Fruit fly (Drosophila melanogaster) whole organism, embryonic: Measurements from ENCODE around the gene CG7551.

Source experiments
- ATbp ChIP-seq: fragments of 200-800 bp; sonication (Bioruptor generic); optimal IDR thresholded peaks from 2 replicates; lab custom pipeline; 2017; ENCODE audit warnings: missing biosample characterization, mild to moderate bottlenecking, missing genetic modification characterization, missing genetic modification reagents
- Aef1 ChIP-seq: fragments of 200-800 bp; sonication (Bioruptor generic); IDR thresholded peaks from 3 replicates; pipeline ENCODE4 v1.3.6; 2022; ENCODE audit warnings: missing biosample characterization, missing genetic modification characterization
- B-H1 ChIP-seq: fragments of 200-800 bp; sonication (Bioruptor generic); IDR thresholded peaks from 3 replicates; pipeline ENCODE4 v1.3.6; 2022; ENCODE audit warnings: missing biosample characterization, missing genetic modification characterization
- CG10209 ChIP-seq: fragments of 200-800 bp; sonication (Bioruptor generic); optimal IDR thresholded peaks from 3 replicates; lab custom pipeline; 2017; ENCODE audit warnings: missing biosample characterization, mild to moderate bottlenecking, missing genetic modification characterization, missing genetic modification reagents
- CG10274 ChIP-seq: fragments of 200-800 bp; sonication (Bioruptor generic); optimal IDR thresholded peaks from 3 replicates; lab custom pipeline; 2017; ENCODE audit warnings: missing biosample characterization, mild to moderate bottlenecking, missing genetic modification characterization
- CG10431 ChIP-seq: fragments of 200-800 bp; sonication (Bioruptor generic); optimal IDR thresholded peaks from 3 replicates; lab custom pipeline; 2018; ENCODE audit warnings: missing biosample characterization, mild to moderate bottlenecking, missing genetic modification characterization
- CG10462 ChIP-seq: fragments of 200-800 bp; sonication (Bioruptor generic); optimal IDR thresholded peaks from 2 replicates; lab custom pipeline; 2016; ENCODE audit warnings: missing biosample characterization, missing genetic modification characterization
- CG12219 ChIP-seq: fragments of 200-800 bp; sonication (Bioruptor generic); optimal IDR thresholded peaks from 3 replicates; lab custom pipeline; 2018; ENCODE audit warnings: missing biosample characterization, mild to moderate bottlenecking, missing genetic modification characterization
- CG12659 ChIP-seq: fragments of 200-800 bp; sonication (Bioruptor generic); optimal IDR thresholded peaks from 3 replicates; lab custom pipeline; 2017; ENCODE audit warnings: mild to moderate bottlenecking, missing biosample characterization, missing genetic modification reagents, missing genetic modification characterization
- CG15514 ChIP-seq: fragments of 200-800 bp; sonication (Bioruptor generic); optimal IDR thresholded peaks from 3 replicates; lab custom pipeline; 2017; ENCODE audit warnings: missing biosample characterization, missing genetic modification characterization, mild to moderate bottlenecking, moderate library complexity, missing genetic modification reagents
- CG1602 ChIP-seq: fragments of 200-800 bp; sonication (Bioruptor generic); optimal IDR thresholded peaks from 3 replicates; lab custom pipeline; 2016; ENCODE audit warnings: missing biosample characterization, missing genetic modification characterization
- CG2116 ChIP-seq: fragments of 200-800 bp; sonication (Bioruptor generic); optimal IDR thresholded peaks from 3 replicates; lab custom pipeline; 2018; ENCODE audit warnings: missing biosample characterization, mild to moderate bottlenecking, missing genetic modification characterization
- CG34224 ChIP-seq: fragments of 200-800 bp; sonication (Bioruptor generic); IDR thresholded peaks from 3 replicates; pipeline ENCODE4 v1.3.6; 2022; ENCODE audit warnings: missing biosample characterization, missing genetic modification characterization; ENCODE audit not compliant: partially characterized antibody
- CG3847 ChIP-seq: fragments of 200-800 bp; sonication (Bioruptor generic); IDR thresholded peaks from 2 replicates; pipeline ENCODE4 v1.3.6; 2022; ENCODE audit warnings: missing biosample characterization, missing genetic modification characterization
- CG3995 ChIP-seq: fragments of 200-800 bp; sonication (Bioruptor generic); optimal IDR thresholded peaks from 3 replicates; lab custom pipeline; 2016; ENCODE audit warnings: missing biosample characterization, missing genetic modification characterization
- CG4730 ChIP-seq: fragments of 200-800 bp; sonication (Bioruptor generic); IDR thresholded peaks from 2 replicates; pipeline ENCODE4 v1.3.6; 2022; ENCODE audit warnings: missing biosample characterization, missing genetic modification characterization
- CG6272 ChIP-seq: fragments of 200-800 bp; sonication (Bioruptor generic); IDR thresholded peaks from 2 replicates; pipeline ENCODE4 v1.3.6; 2022; ENCODE audit warnings: missing biosample characterization, missing genetic modification characterization
- CG6813 ChIP-seq: fragments of 200-800 bp; sonication (Bioruptor generic); optimal IDR thresholded peaks from 2 replicates; lab custom pipeline; 2017; ENCODE audit warnings: missing biosample characterization, missing genetic modification characterization, mild to moderate bottlenecking, moderate library complexity, missing genetic modification reagents
- CG7271 ChIP-seq: fragments of 200-800 bp; sonication (Bioruptor generic); optimal IDR thresholded peaks from 2 replicates; lab custom pipeline; 2018; ENCODE audit warnings: missing biosample characterization, mild to moderate bottlenecking, missing genetic modification characterization, moderate library complexity
- CG7745 ChIP-seq: fragments of 200-800 bp; sonication (Bioruptor generic); optimal IDR thresholded peaks from 2 replicates; lab custom pipeline; 2018; ENCODE audit warnings: missing biosample characterization, mild to moderate bottlenecking, missing genetic modification characterization, moderate library complexity
- CG7786 ChIP-seq: fragments of 200-800 bp; sonication (Bioruptor generic); optimal IDR thresholded peaks from 2 replicates; lab custom pipeline; 2016; ENCODE audit warnings: missing biosample characterization, missing genetic modification characterization
- CG7928 ChIP-seq: fragments of 200-800 bp; sonication (Bioruptor generic); optimal IDR thresholded peaks from 2 replicates; lab custom pipeline; 2017; ENCODE audit warnings: missing biosample characterization, mild to moderate bottlenecking, missing genetic modification characterization
- CG7963 ChIP-seq: fragments of 200-800 bp; sonication (Bioruptor generic); IDR thresholded peaks from 3 replicates; pipeline ENCODE4 v1.3.6; 2022; ENCODE audit warnings: missing biosample characterization, missing genetic modification characterization; ENCODE audit not compliant: partially characterized antibody
- CTCF ChIP-seq: fragments of 200-800 bp; sonication (Bioruptor generic); optimal IDR thresholded peaks from 2 replicates; lab custom pipeline; 2017; ENCODE audit warnings: missing biosample characterization, mild to moderate bottlenecking, missing genetic modification characterization, moderate library complexity
- Dad ChIP-seq: fragments of 200-800 bp; sonication (Bioruptor generic); optimal IDR thresholded peaks from 3 replicates; lab custom pipeline; 2016; ENCODE audit warnings: missing biosample characterization, missing genetic modification characterization
- Dbx ChIP-seq: fragments of 200-800 bp; sonication (Bioruptor generic); IDR thresholded peaks from 3 replicates; pipeline ENCODE4 v1.3.6; 2022; ENCODE audit warnings: missing biosample characterization, missing genetic modification characterization
- Dfd ChIP-seq, 2 experiments: fragments of >200 bp; optimal IDR thresholded peaks; 2 replicates each; lab custom pipeline; 2017; ENCODE audit warnings: missing biosample characterization in 2 of 2, missing genetic modification characterization in 2 of 2
- Doc2 ChIP-seq: fragments of 200-800 bp; sonication (Bioruptor generic); IDR thresholded peaks from 2 replicates; pipeline ENCODE4 v1.3.6; 2022; ENCODE audit warnings: missing biosample characterization, missing genetic modification characterization
- Hand ChIP-seq: fragments of 200-800 bp; sonication (Bioruptor generic); optimal IDR thresholded peaks from 2 replicates; lab custom pipeline; 2017; ENCODE audit warnings: mild to moderate bottlenecking, missing biosample characterization, missing genetic modification reagents, missing genetic modification characterization
- Hsf ChIP-seq: fragments of 200-800 bp; sonication (Bioruptor generic); optimal IDR thresholded peaks from 3 replicates; lab custom pipeline; 2016; ENCODE audit warnings: missing biosample characterization, missing genetic modification characterization
- Mes4 ChIP-seq: fragments of 200-800 bp; sonication (Bioruptor generic); optimal IDR thresholded peaks from 2 replicates; lab custom pipeline; 2016; ENCODE audit warnings: missing biosample characterization, missing genetic modification characterization
- NK7.1 ChIP-seq: fragments of 200-800 bp; sonication (Bioruptor generic); optimal IDR thresholded peaks from 3 replicates; lab custom pipeline; 2016; ENCODE audit warnings: missing biosample characterization, missing genetic modification characterization
- Nf-YC ChIP-seq: fragments of 200-800 bp; optimal IDR thresholded peaks from 3 replicates; lab custom pipeline; 2019; ENCODE audit warnings: missing biosample characterization, mild to moderate bottlenecking, missing genetic modification characterization, moderate library complexity
- Xrp1 ChIP-seq: fragments of 200-800 bp; sonication (Bioruptor generic); IDR thresholded peaks from 2 replicates; pipeline ENCODE4 v1.3.6; 2022; ENCODE audit warnings: missing biosample characterization, missing genetic modification characterization
- az2 ChIP-seq: fragments of 200-800 bp; sonication (Bioruptor generic); optimal IDR thresholded peaks from 3 replicates; lab custom pipeline; 2016; ENCODE audit warnings: missing biosample characterization, missing genetic modification characterization
- chn ChIP-seq: fragments of 200-800 bp; sonication (Bioruptor generic); optimal IDR thresholded peaks from 2 replicates; lab custom pipeline; 2016; ENCODE audit warnings: missing biosample characterization, missing genetic modification characterization
- dan ChIP-seq: fragments of 200-800 bp; sonication (Bioruptor generic); IDR thresholded peaks from 2 replicates; pipeline ENCODE4 v1.3.6; 2022; ENCODE audit warnings: missing biosample characterization, missing genetic modification characterization
- esg ChIP-seq: fragments of 200-800 bp; sonication (Bioruptor generic); conservative IDR thresholded peaks from 2 replicates; pipeline ENCODE4 v1.3.6; 2022; ENCODE audit warnings: missing biosample characterization, missing genetic modification characterization
- eve ChIP-seq, 2 experiments: fragments of >200 bp; optimal IDR thresholded peaks; 2 replicates each; lab custom pipeline; 2017; ENCODE audit warnings: missing biosample characterization in 2 of 2, missing genetic modification characterization in 2 of 2
- eyg ChIP-seq: fragments of 200-800 bp; sonication (Bioruptor generic); optimal IDR thresholded peaks from 3 replicates; lab custom pipeline; 2016; ENCODE audit warnings: missing biosample characterization, missing genetic modification characterization
- grau ChIP-seq: fragments of 200-800 bp; optimal IDR thresholded peaks from 3 replicates; lab custom pipeline; 2019; ENCODE audit warnings: missing biosample characterization, mild to moderate bottlenecking, missing genetic modification characterization, moderate library complexity
- grn ChIP-seq: fragments of 200-800 bp; sonication (Bioruptor generic); optimal IDR thresholded peaks from 3 replicates; lab custom pipeline; 2017; ENCODE audit warnings: missing biosample characterization, missing genetic modification characterization
- lab ChIP-seq: fragments of 200-800 bp; sonication (Bioruptor generic); optimal IDR thresholded peaks from 3 replicates; lab custom pipeline; 2017; ENCODE audit warnings: missing biosample characterization, missing genetic modification characterization, mild to moderate bottlenecking, moderate library complexity, missing genetic modification reagents
- odd ChIP-seq: fragments of 200-800 bp; sonication (Bioruptor generic); optimal IDR thresholded peaks from 2 replicates; lab custom pipeline; 2017; ENCODE audit warnings: missing biosample characterization, mild to moderate bottlenecking, missing genetic modification characterization
- pfk ChIP-seq: fragments of 200-800 bp; sonication (Bioruptor generic); optimal IDR thresholded peaks from 2 replicates; lab custom pipeline; 2018; ENCODE audit warnings: missing biosample characterization, mild to moderate bottlenecking, missing genetic modification characterization, moderate library complexity
- scrt ChIP-seq: fragments of 200-800 bp; sonication (Bioruptor generic); optimal IDR thresholded peaks from 2 replicates; lab custom pipeline; 2018; ENCODE audit warnings: missing biosample characterization, mild to moderate bottlenecking, missing genetic modification characterization, moderate library complexity
- tio ChIP-seq: fragments of 200-800 bp; sonication (Bioruptor generic); optimal IDR thresholded peaks from 2 replicates; lab custom pipeline; 2017; ENCODE audit warnings: missing biosample characterization, missing genetic modification characterization, inconsistent platforms
- tx ChIP-seq: fragments of 200-800 bp; sonication (Bioruptor generic); optimal IDR thresholded peaks from 2 replicates; lab custom pipeline; 2016; ENCODE audit warnings: missing biosample characterization, missing genetic modification characterization
- vfl ChIP-seq: fragments of 200-800 bp; sonication (Bioruptor generic); optimal IDR thresholded peaks from 2 replicates; lab custom pipeline; 2016; ENCODE audit warnings: missing biosample characterization, missing genetic modification characterization
- wek ChIP-seq: fragments of 200-800 bp; sonication (Bioruptor generic); optimal IDR thresholded peaks from 3 replicates; lab custom pipeline; 2018; ENCODE audit warnings: missing biosample characterization, mild to moderate bottlenecking, missing genetic modification characterization, moderate library complexity

Gene CG7551

DNA sequence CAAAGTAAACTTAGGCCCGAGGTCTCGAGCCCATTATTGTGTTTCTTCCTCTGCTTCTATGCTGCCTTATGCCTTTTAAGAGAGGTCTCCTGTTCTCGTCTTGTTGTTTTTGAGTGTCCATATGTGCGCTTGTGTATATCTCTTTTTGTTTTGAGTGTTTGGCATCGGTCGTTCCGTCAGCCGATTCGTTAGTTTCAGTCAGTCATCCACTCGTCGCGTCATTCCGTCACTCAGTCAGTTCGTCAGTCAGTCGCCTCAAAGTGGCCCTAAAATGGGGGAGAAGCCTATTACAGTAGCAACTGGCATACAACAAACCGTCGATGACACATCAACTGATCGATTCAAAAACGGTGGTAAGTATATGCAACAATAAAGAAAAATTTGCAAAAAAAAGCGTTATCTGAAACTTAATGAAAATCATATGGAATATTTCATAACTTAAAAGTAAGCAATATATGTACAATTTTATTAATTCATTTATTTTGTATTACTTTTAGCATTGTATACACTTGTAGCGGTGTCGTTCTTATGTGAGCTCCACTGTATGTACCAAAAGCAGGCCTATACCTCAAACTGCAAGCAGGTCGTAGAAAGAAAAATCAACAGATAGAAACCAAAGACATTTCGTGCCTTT is 40.1 kb upstream of the CG7551 start (continued):
- TF ChIP-seq eve (GFP tag; optimal IDR thresholded peaks at IDR 0.05; lab: Kevin White, UChicago) (peak in 1 of 2 experiments; percentile 95), CG3847 (GFP tag; lab: Robert Waterston, UW) (peak; percentile 96), CG7271 (tag; lab: Kevin White, UChicago) (peak; percentile 77), az2 (peak; percentile 87), CG10462 (peak; percentile 68), Xrp1 (peak; percentile 97), CG7786 (peak; percentile 91), chn (peak; percentile 86), odd (GFP tag; lab: Kevin White, UChicago) (peak; percentile 85), Hsf (GFP tag; lab: Kevin White, UChicago) (peak; percentile 92), CG3995 (peak; percentile 43), CG34224 (GFP tag; lab: Robert Waterston, UW) (no peak), scrt (GFP tag; lab: Kevin White, UChicago) (peak; percentile 79), ATbp (GFP tag; lab: Kevin White, UChicago) (peak; percentile 91), grn (GFP tag; lab: Kevin White, UChicago) (no peak), NK7.1 (GFP tag; lab: Kevin White, UChicago) (peak; percentile 45), CG1602 (peak; percentile 87), tx (GFP tag; lab: Kevin White, UChicago) (peak; percentile 93), Hand (GFP tag; lab: Kevin White, UChicago) (peak; percentile 78), CG4730 (GFP tag; lab: Robert Waterston, UW) (peak; percentile 93), Nf-YC (tag; lab: Kevin White, UChicago) (peak; percentile 87), eyg (GFP tag; lab: Kevin White, UChicago) (peak; percentile 32), CG10274 (GFP tag; lab: Kevin White, UChicago) (peak; percentile 76), esg (peak; percentile 98), CG2116 (peak; percentile 59), CG7963 (GFP tag; lab: Robert Waterston, UW) (no peak), wek (peak; percentile 81), CG12659 (GFP tag; lab: Kevin White, UChicago) (peak; percentile 93), vfl (peak; percentile 40), CG6272 (GFP tag; lab: Robert Waterston, UW) (peak; percentile 83), grau (tag; lab: Kevin White, UChicago) (peak; percentile 100), CG10431 (peak; percentile 82), B-H1 (GFP tag; lab: Robert Waterston, UW) (peak; percentile 86), CG7745 (tag; lab: Kevin White, UChicago) (peak; percentile 74), Mes4 (GFP tag; lab: Kevin White, UChicago) (peak; percentile 96), Doc2 (GFP tag; lab: Robert Waterston, UW) (peak; percentile 91), lab (GFP tag; lab: Kevin White, UChicago) (peak; percentile 90), CG12219 (GFP tag; lab: Kevin White, UChicago) (peak; percentile 94), Dad (GFP tag; lab: Kevin White, UChicago) (peak; percentile 95), CG7928 (GFP tag; lab: Kevin White, UChicago) (peak; percentile 53), tio (peak; percentile 63), Dfd (GFP tag; optimal IDR thresholded peaks at IDR 0.05; lab: Kevin White, UChicago) (no peak), CG6813 (GFP tag; lab: Kevin White, UChicago) (peak; percentile 90), Aef1 (GFP tag; lab: Robert Waterston, UW) (peak; percentile 97), CG15514 (peak; percentile 71), Dbx (peak; percentile 78), CTCF (GFP tag; lab: Kevin White, UChicago) (peak; percentile 60), pfk (GFP tag; lab: Kevin White, UChicago) (no peak), dan (GFP tag; lab: Robert Waterston, UW) (peak; percentile 94), CG10209 (peak; percentile 99)
